Fruit fly (Drosophila melanogaster) whole organism, embryonic: Measurements from ENCODE around the gene CG7387.

Experiments
- CG11723 ChIP-seq: fragments of 200-800 bp; sonication (Bioruptor generic); optimal IDR thresholded peaks from 2 replicates; lab custom pipeline; 2017; ENCODE audit warnings: missing biosample characterization, mild to moderate bottlenecking, missing genetic modification characterization
- CG12219 ChIP-seq: fragments of 200-800 bp; sonication (Bioruptor generic); optimal IDR thresholded peaks from 3 replicates; lab custom pipeline; 2018; ENCODE audit warnings: missing biosample characterization, mild to moderate bottlenecking, missing genetic modification characterization
- CG14050 ChIP-seq: fragments of 200-800 bp; sonication (Bioruptor generic); IDR thresholded peaks from 3 replicates; pipeline ENCODE4 v1.3.6; 2022; ENCODE audit warnings: missing biosample characterization, missing genetic modification characterization
- CG1832 ChIP-seq: fragments of 200-800 bp; sonication (Bioruptor generic); optimal IDR thresholded peaks from 2 replicates; lab custom pipeline; 2017; ENCODE audit warnings: missing biosample characterization, mild to moderate bottlenecking, missing genetic modification characterization, inconsistent platforms
- Jarid2 ChIP-seq: fragments of 200-800 bp; sonication (Bioruptor generic); optimal IDR thresholded peaks from 3 replicates; lab custom pipeline; 2017; ENCODE audit warnings: mild to moderate bottlenecking, missing biosample characterization, missing genetic modification reagents, missing genetic modification characterization
- Ptx1 ChIP-seq: fragments of 200-800 bp; sonication (Bioruptor generic); IDR thresholded peaks from 2 replicates; pipeline ENCODE4 v1.3.6; 2022; ENCODE audit warnings: missing biosample characterization, missing genetic modification characterization
- Sin3A ChIP-seq: fragments of >200 bp; optimal IDR thresholded peaks from 2 replicates; lab custom pipeline; 2018
- ase ChIP-seq: fragments of 200-800 bp; sonication (Bioruptor generic); IDR thresholded peaks from 3 replicates; pipeline ENCODE4 v1.3.6; 2022; ENCODE audit warnings: missing biosample characterization, missing genetic modification characterization
- eyg ChIP-seq: fragments of 200-800 bp; sonication (Bioruptor generic); optimal IDR thresholded peaks from 3 replicates; lab custom pipeline; 2016; ENCODE audit warnings: missing biosample characterization, missing genetic modification characterization
- mld ChIP-seq: fragments of 200-800 bp; sonication (Bioruptor generic); IDR thresholded peaks from 3 replicates; pipeline ENCODE4 v1.3.6; 2022; ENCODE audit warnings: missing biosample characterization, missing genetic modification characterization; ENCODE audit not compliant: partially characterized antibody
- unc-4 ChIP-seq: fragments of 200-800 bp; sonication (Bioruptor generic); IDR thresholded peaks from 2 replicates; pipeline ENCODE4 v1.3.6; 2022; ENCODE audit warnings: missing biosample characterization, missing genetic modification characterization; ENCODE audit not compliant: partially characterized antibody

DNA sequence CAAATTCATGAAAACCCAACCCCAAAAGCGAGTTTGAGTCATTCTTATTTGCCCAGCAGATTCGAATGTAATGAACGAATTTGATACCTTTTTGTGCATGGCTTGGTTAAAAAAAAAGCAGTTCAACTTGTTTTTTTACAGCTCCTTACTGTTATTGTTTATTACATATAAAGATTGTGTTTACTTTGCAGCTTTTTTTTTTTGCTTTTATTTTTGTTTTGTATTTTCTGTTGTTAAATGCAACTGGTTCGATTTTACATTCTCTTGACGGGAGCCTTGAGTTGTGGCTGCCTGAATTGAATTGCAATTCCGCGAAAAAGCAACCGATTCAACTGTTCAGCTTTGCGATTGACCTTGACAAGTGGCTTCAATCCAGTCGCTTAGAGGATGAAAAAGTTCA, 38.4 kb downstream of the CG7387 start:
- TF ChIP-seq CG14050 (GFP tag; lab: Robert Waterston, UW) = no peak
- no peak for TF ChIP-seq mld
- no peak for TF ChIP-seq Sin3A (lab: Kevin White, UChicago)
- no peak for TF ChIP-seq eyg (GFP tag; lab: Kevin White, UChicago)
- TF ChIP-seq CG12219 = no peak
- no peak for TF ChIP-seq CG1832 (GFP tag; lab: Kevin White, UChicago)
- TF ChIP-seq Ptx1 (GFP tag; lab: Robert Waterston, UW) = no peak
- TF ChIP-seq CG11723 (GFP tag; lab: Kevin White, UChicago) = no peak
- TF ChIP-seq Jarid2 (GFP tag; lab: Kevin White, UChicago) = no peak
- no peak for TF ChIP-seq unc-4 (GFP tag; lab: Robert Waterston, UW)
- TF ChIP-seq ase (GFP tag; lab: Robert Waterston, UW) = no peak
